Worm (Caenorhabditis elegans) whole organism, young adult: Measurements from ENCODE around the gene B0464.6.
A peak's percentile ranks its signal among the peaks of the same experiment; 100 is the strongest.

Experiments
- B0035.1 ChIP-seq: sonication (generic microtip); optimal IDR thresholded peaks from 2 replicates; lab custom pipeline; 2016; ENCODE audit warnings: missing genetic modification characterization, mild to moderate bottlenecking, missing compliant biosample characterization, missing genotype, missing genetic modification reagents
- C17E4.6 ChIP-seq: fragments of 200-800 bp; sonication (Bioruptor generic); IDR thresholded peaks from 2 replicates; pipeline ENCODE4 v1.3.6; 2022; ENCODE audit warnings: missing genetic modification reagents, missing genetic modification characterization, missing compliant biosample characterization
- F33H1.4 ChIP-seq: fragments of 200-800 bp; sonication (Bioruptor generic); IDR thresholded peaks from 2 replicates; pipeline ENCODE4 v1.3.6; 2022; ENCODE audit warnings: missing genetic modification reagents, missing genetic modification characterization, missing compliant biosample characterization
- F49E8.2 ChIP-seq: sonication (generic microtip); optimal IDR thresholded peaks from 3 replicates; lab custom pipeline; 2017; ENCODE audit warnings: missing genetic modification characterization, mild to moderate bottlenecking, missing compliant biosample characterization, antibody characterized with exemption, moderate library complexity; ENCODE audit not compliant: insufficient read depth
- F52B5.7 ChIP-seq: sonication (generic microtip); optimal IDR thresholded peaks from 2 replicates; lab custom pipeline; 2016; ENCODE audit warnings: mild to moderate bottlenecking, missing genetic modification characterization, missing compliant biosample characterization
- K11D2.4 ChIP-seq: fragments of 200-800 bp; sonication (Bioruptor generic); IDR thresholded peaks from 2 replicates; pipeline ENCODE4 v1.3.6; 2022; ENCODE audit warnings: missing genetic modification reagents, missing genetic modification characterization, missing compliant biosample characterization
- T26A5.8 ChIP-seq: sonication (generic microtip); optimal IDR thresholded peaks from 2 replicates; lab custom pipeline; 2016; ENCODE audit warnings: missing genetic modification characterization, missing compliant biosample characterization
- Y53F4B.3 ChIP-seq: fragments of 200-800 bp; sonication (Bioruptor generic); IDR thresholded peaks from 2 replicates; pipeline ENCODE4 v1.3.6; 2022; ENCODE audit warnings: missing genetic modification reagents, missing genetic modification characterization, missing compliant biosample characterization
- Y67H2A.10 ChIP-seq: fragments of 200-800 bp; sonication (Bioruptor generic); conservative IDR thresholded peaks from 2 replicates; pipeline ENCODE4 v1.3.6; 2022; ENCODE audit warnings: missing genetic modification reagents, missing genetic modification characterization, missing compliant biosample characterization
- ZK185.1 ChIP-seq: sonication (generic microtip); optimal IDR thresholded peaks from 2 replicates; lab custom pipeline; 2016; ENCODE audit warnings: mild to moderate bottlenecking, missing genetic modification characterization, missing compliant biosample characterization; ENCODE audit not compliant: poor library complexity, severe bottlenecking
- aptf-2 ChIP-seq: fragments of 200-800 bp; sonication (Bioruptor generic); conservative IDR thresholded peaks from 2 replicates; pipeline ENCODE4 v1.3.6; 2022; ENCODE audit warnings: missing genetic modification reagents, missing genetic modification characterization, missing compliant biosample characterization
- atf-7 ChIP-seq: sonication (generic microtip); optimal IDR thresholded peaks from 2 replicates; lab custom pipeline; 2017; ENCODE audit warnings: mild to moderate bottlenecking, missing genetic modification characterization, missing compliant biosample characterization
- athp-1 ChIP-seq: sonication (generic microtip); optimal IDR thresholded peaks from 2 replicates; lab custom pipeline; 2017; ENCODE audit warnings: mild to moderate bottlenecking, missing genetic modification characterization, missing compliant biosample characterization
- attf-6 ChIP-seq: fragments of 200-800 bp; sonication (Bioruptor generic); IDR thresholded peaks from 2 replicates; pipeline ENCODE4 v1.3.6; 2022; ENCODE audit warnings: missing genetic modification reagents, missing genetic modification characterization, missing compliant biosample characterization
- bed-2 ChIP-seq: fragments of 200-800 bp; sonication (Bioruptor generic); IDR thresholded peaks from 2 replicates; pipeline ENCODE4 v1.3.6; 2022; ENCODE audit warnings: missing genetic modification reagents, missing genetic modification characterization, missing compliant biosample characterization
- cebp-1 ChIP-seq, 2 experiments: fragments of 200-800 bp in 1 of 2; sonication (Bioruptor generic) in 1 of 2; sonication (generic microtip) in 1 of 2; IDR thresholded peaks in 1 of 2; optimal IDR thresholded peaks in 1 of 2; 2 replicates each; pipeline versions ENCODE4 v1.3.6 to Lab custom; 2017 to 2022; ENCODE audit warnings: missing compliant biosample characterization in 2 of 2, missing genetic modification characterization in 2 of 2, mild to moderate bottlenecking in 1 of 2, missing genetic modification reagents in 1 of 2, moderate library complexity in 1 of 2
- ceh-79 ChIP-seq: sonication (generic microtip); optimal IDR thresholded peaks from 2 replicates; lab custom pipeline; 2017; ENCODE audit warnings: mild to moderate bottlenecking, missing genetic modification characterization, missing compliant biosample characterization
- ceh-91 ChIP-seq: fragments of 200-800 bp; sonication (Bioruptor generic); IDR thresholded peaks from 2 replicates; pipeline ENCODE4 v1.3.6; 2022; ENCODE audit warnings: missing genetic modification reagents, missing genetic modification characterization, missing compliant biosample characterization
- dox-1 ChIP-seq: fragments of 200-800 bp; sonication (Bioruptor generic); IDR thresholded peaks from 2 replicates; pipeline ENCODE4 v1.3.6; 2022; ENCODE audit warnings: missing genetic modification reagents, missing genetic modification characterization, missing compliant biosample characterization
- dpff-1 ChIP-seq: sonication (generic microtip); optimal IDR thresholded peaks from 2 replicates; lab custom pipeline; 2017; ENCODE audit warnings: mild to moderate bottlenecking, missing genetic modification characterization, missing compliant biosample characterization
- dpl-1 ChIP-seq: fragments of 150-350 bp; optimal IDR thresholded peaks from 2 replicates; lab custom pipeline; 2014; ENCODE audit warnings: missing biosample characterization, missing genetic modification reagents, missing genetic modification characterization
- egl-18 ChIP-seq: fragments of 200-800 bp; sonication (Bioruptor generic); IDR thresholded peaks from 2 replicates; pipeline ENCODE4 v1.3.6; 2022; ENCODE audit warnings: missing genetic modification reagents, missing genetic modification characterization, missing compliant biosample characterization
- egrh-3 ChIP-seq: fragments of 200-800 bp; sonication (Bioruptor generic); IDR thresholded peaks from 2 replicates; pipeline ENCODE4 v1.3.6; 2022; ENCODE audit warnings: missing genetic modification reagents, missing genetic modification characterization, missing compliant biosample characterization
- ekl-4 ChIP-seq: fragments of 200-800 bp; sonication (Bioruptor generic); IDR thresholded peaks from 2 replicates; pipeline ENCODE4 v1.3.6; 2022; ENCODE audit warnings: missing genetic modification reagents, missing genetic modification characterization, missing compliant biosample characterization
- him-1 ChIP-seq: sonication (generic microtip); optimal IDR thresholded peaks from 2 replicates; lab custom pipeline; 2016; ENCODE audit warnings: missing genotype, missing genetic modification reagents, missing genetic modification characterization, missing compliant biosample characterization
- hmg-1.2 ChIP-seq: fragments of 200-800 bp; sonication (Bioruptor generic); IDR thresholded peaks from 2 replicates; pipeline ENCODE4 v1.3.6; 2022; ENCODE audit warnings: missing genetic modification reagents, missing genetic modification characterization, missing compliant biosample characterization
- hrde-1 ChIP-seq: sonication (generic microtip); optimal IDR thresholded peaks from 2 replicates; lab custom pipeline; 2016; ENCODE audit warnings: missing genetic modification characterization, mild to moderate bottlenecking, missing compliant biosample characterization, moderate library complexity, missing genotype, missing genetic modification reagents, borderline replicate concordance
- lin-26 ChIP-seq: fragments of 200-800 bp; sonication (Bioruptor generic); IDR thresholded peaks from 2 replicates; pipeline ENCODE4 v1.3.6; 2022; ENCODE audit warnings: missing genetic modification reagents, missing genetic modification characterization, missing compliant biosample characterization
- lin-35 ChIP-seq, 3 experiments: fragments of 150-350 bp in 2 of 3; sonication (generic microtip) in 1 of 3; optimal IDR thresholded peaks; 2 replicates each; lab custom pipeline; 2014 to 2018; ENCODE audit warnings: missing biosample characterization in 3 of 3, missing genetic modification characterization in 3 of 3, missing genetic modification reagents in 3 of 3
- lin-54 ChIP-seq: fragments of 200-800 bp; sonication (Bioruptor generic); optimal IDR thresholded peaks from 2 replicates; lab custom pipeline; 2018; ENCODE audit warnings: mild to moderate bottlenecking, missing genetic modification characterization, missing compliant biosample characterization
- mes-4 ChIP-seq: sonication (generic microtip); optimal IDR thresholded peaks from 2 replicates; lab custom pipeline; 2016; ENCODE audit warnings: missing genotype, missing genetic modification characterization, missing compliant biosample characterization
- nhr-80 ChIP-seq: sonication (generic microtip); optimal IDR thresholded peaks from 2 replicates; lab custom pipeline; 2016; ENCODE audit warnings: missing genetic modification characterization, missing compliant biosample characterization
- pbrm-1 ChIP-seq: fragments of 200-800 bp; sonication (Bioruptor generic); IDR thresholded peaks from 2 replicates; pipeline ENCODE4 v1.3.6; 2022; ENCODE audit warnings: missing genetic modification reagents, missing genetic modification characterization, missing compliant biosample characterization
- pha-4 ChIP-seq: fragments of 150-350 bp; sonication (generic microtip); optimal IDR thresholded peaks from 2 replicates; lab custom pipeline; 2014; ENCODE audit warnings: missing biosample characterization, missing genetic modification reagents, missing genetic modification characterization
- sea-2 ChIP-seq: fragments of 200-800 bp; sonication (Bioruptor generic); IDR thresholded peaks from 2 replicates; pipeline ENCODE4 v1.3.6; 2022; ENCODE audit warnings: missing genetic modification characterization, missing compliant biosample characterization
- tbp1 ChIP-seq: fragments of 200-800 bp; sonication (Bioruptor generic); optimal IDR thresholded peaks from 2 replicates; lab custom pipeline; 2018; ENCODE audit warnings: mild to moderate bottlenecking, missing genetic modification characterization, missing compliant biosample characterization
- unc-130 ChIP-seq: sonication (generic microtip); optimal IDR thresholded peaks from 2 replicates; lab custom pipeline; 2016; ENCODE audit warnings: missing genetic modification reagents, missing genetic modification characterization, missing compliant biosample characterization
- unc-62 ChIP-seq: fragments of 150-350 bp; optimal IDR thresholded peaks from 2 replicates; lab custom pipeline; 2014; ENCODE audit warnings: missing biosample characterization, missing genetic modification reagents, missing genetic modification characterization
- zfh-2 ChIP-seq: fragments of 200-800 bp; sonication (Bioruptor generic); conservative IDR thresholded peaks from 2 replicates; pipeline ENCODE4 v1.3.6; 2022; ENCODE audit warnings: missing genetic modification reagents, missing genetic modification characterization, missing compliant biosample characterization
- ztf-28 ChIP-seq: fragments of 200-800 bp; sonication (Bioruptor generic); IDR thresholded peaks from 2 replicates; pipeline ENCODE4 v1.3.6; 2022; ENCODE audit warnings: missing genetic modification reagents, missing genetic modification characterization, missing compliant biosample characterization

B0464.6 gene

DNA sequence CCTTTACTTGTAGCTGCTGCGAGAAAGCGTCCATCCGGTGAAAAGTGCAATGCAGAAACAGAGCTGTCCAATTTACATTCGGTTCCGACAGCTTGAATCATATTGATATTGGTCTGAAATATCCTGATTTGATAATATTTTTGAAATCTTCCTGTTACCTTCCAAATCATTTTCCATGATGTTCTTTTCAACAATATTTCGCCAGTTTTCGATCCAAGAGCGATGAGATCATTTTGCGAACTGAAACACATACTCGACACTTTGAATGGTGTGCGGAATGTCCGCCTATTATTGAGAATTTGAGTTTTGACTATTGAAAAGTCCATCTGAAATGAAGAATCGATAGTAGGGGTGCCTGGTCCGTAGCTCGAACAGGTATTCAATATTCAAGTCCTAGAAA is 24.6 kb downstream of the B0464.6 start, which contains the start of gene emb-30 (continued):
- TF ChIP-seq cebp-1 (GFP tag; IDR thresholded peaks at IDR 0.05; lab: Robert Waterston, UW) (no peak), cebp-1 (tag; optimal IDR thresholded peaks at IDR 0.05; lab: Kevin White, UChicago) (peak; percentile 28), attf-6 (GFP tag; lab: Robert Waterston, UW) (no peak), atf-7 (tag; lab: Kevin White, UChicago) (no peak), unc-130 (no peak), B0035.1 (tag; lab: Kevin White, UChicago) (no peak), lin-26 (GFP tag; lab: Robert Waterston, UW) (peak; percentile 37; the same call in 1 of the 2 replicates), him-1 (no peak), hmg-1.2 (GFP tag; lab: Robert Waterston, UW) (no peak), dpl-1 (GFP tag; lab: Kevin White, UChicago) (no peak), aptf-2 (no peak), Y67H2A.10 (GFP tag; lab: Robert Waterston, UW) (no peak), ztf-28 (GFP tag; lab: Robert Waterston, UW) (no peak), lin-35 (GFP tag; optimal IDR thresholded peaks at IDR 0.05; lab: Kevin White, UChicago) (peak in 1 of 3 experiments; percentile 18), pbrm-1 (GFP tag; lab: Robert Waterston, UW) (peak; percentile 8; the same call in 1 of the 2 replicates), nhr-80 (tag; lab: Kevin White, UChicago) (no peak), hrde-1 (no peak), sea-2 (GFP tag; lab: Robert Waterston, UW) (no peak), bed-2 (GFP tag; lab: Robert Waterston, UW) (no peak), T26A5.8 (no peak), unc-62 (GFP tag; lab: Kevin White, UChicago) (no peak), F52B5.7 (no peak), ekl-4 (GFP tag; lab: Robert Waterston, UW) (no peak), dox-1 (GFP tag; lab: Robert Waterston, UW) (no peak), dpff-1 (tag; lab: Kevin White, UChicago) (peak; percentile 10), K11D2.4 (GFP tag; lab: Robert Waterston, UW) (no peak)

ce11 chrIII:9439399-9439798 is 26.4 kb downstream of the B0464.6 start, which contains the start of gene F54C8.1:
F54C8.1 (plus strand) TSS chrIII:9439699.
- TF ChIP-seq ZK185.1 (tag; lab: Kevin White, UChicago) (no peak), nhr-80 (tag; lab: Kevin White, UChicago) (no peak), pha-4 (no peak), egrh-3 (GFP tag; lab: Robert Waterston, UW) (no peak), mes-4 (tag; lab: Kevin White, UChicago) (no peak), zfh-2 (GFP tag; lab: Robert Waterston, UW) (no peak), egl-18 (no peak), Y53F4B.3 (GFP tag; lab: Robert Waterston, UW) (no peak), C17E4.6 (GFP tag; lab: Robert Waterston, UW) (no peak), F33H1.4 (no peak), pbrm-1 (GFP tag; lab: Robert Waterston, UW) (no peak), ceh-91 (GFP tag; lab: Robert Waterston, UW) (no peak), tbp1 (GFP tag; lab: Kevin White, UChicago) (no peak), Y67H2A.10 (GFP tag; lab: Robert Waterston, UW) (no peak), athp-1 (tag; lab: Kevin White, UChicago) (no peak), lin-54 (no peak), ceh-79 (tag; lab: Kevin White, UChicago) (no peak), K11D2.4 (GFP tag; lab: Robert Waterston, UW) (no peak), F49E8.2 (tag; lab: Kevin White, UChicago) (no peak), ekl-4 (GFP tag; lab: Robert Waterston, UW) (no peak)
